Fruit fly (Drosophila melanogaster) whole organism, adult: ENCODE data around the gene Pdh.

ENCODE experiments used
- CG11617 ChIP-seq: fragments of 200-800 bp; sonication (Bioruptor generic); optimal IDR thresholded peaks from 2 replicates; lab custom pipeline; 2017; ENCODE audit warnings: mild to moderate bottlenecking, missing biosample characterization, missing genetic modification reagents, missing genetic modification characterization
- CG12768 ChIP-seq: fragments of 200-800 bp; sonication (Bioruptor generic); optimal IDR thresholded peaks from 2 replicates; lab custom pipeline; 2017; ENCODE audit warnings: missing biosample characterization, missing genetic modification characterization, mild to moderate bottlenecking, moderate library complexity, missing genetic modification reagents
- CG14711 ChIP-seq: fragments of 200-800 bp; sonication (Bioruptor generic); optimal IDR thresholded peaks from 2 replicates; lab custom pipeline; 2018; ENCODE audit warnings: missing biosample characterization, mild to moderate bottlenecking, missing genetic modification characterization, moderate library complexity
- CG1620 ChIP-seq: fragments of 200-800 bp; sonication (Bioruptor generic); optimal IDR thresholded peaks from 2 replicates; lab custom pipeline; 2016; ENCODE audit warnings: missing biosample characterization, missing genetic modification characterization
- CG33017 ChIP-seq: fragments of 200-800 bp; sonication (Bioruptor generic); optimal IDR thresholded peaks from 2 replicates; lab custom pipeline; 2018; ENCODE audit warnings: missing biosample characterization, mild to moderate bottlenecking, missing genetic modification characterization, moderate library complexity
- CG5204 ChIP-seq: fragments of 200-800 bp; sonication (Bioruptor generic); optimal IDR thresholded peaks from 2 replicates; lab custom pipeline; 2016; ENCODE audit warnings: missing biosample characterization, missing genetic modification characterization
- CG7045 ChIP-seq: fragments of 200-800 bp; sonication (Bioruptor generic); optimal IDR thresholded peaks from 2 replicates; lab custom pipeline; 2017; ENCODE audit warnings: missing biosample characterization, mild to moderate bottlenecking, missing genetic modification characterization
- CG7101 ChIP-seq: fragments of 200-800 bp; sonication (Bioruptor generic); optimal IDR thresholded peaks from 2 replicates; lab custom pipeline; 2018; ENCODE audit warnings: missing biosample characterization, mild to moderate bottlenecking, missing genetic modification characterization, moderate library complexity
- Clk ChIP-seq: fragments of 200-800 bp; sonication (Bioruptor generic); optimal IDR thresholded peaks from 2 replicates; lab custom pipeline; 2017; ENCODE audit warnings: missing biosample characterization, missing genetic modification characterization
- Crg-1 ChIP-seq: fragments of 200-800 bp; sonication (Bioruptor generic); optimal IDR thresholded peaks from 2 replicates; lab custom pipeline; 2016; ENCODE audit warnings: missing biosample characterization, missing genetic modification characterization
- Hr96 ChIP-seq: fragments of 200-800 bp; sonication (Bioruptor generic); optimal IDR thresholded peaks from 2 replicates; lab custom pipeline; 2016; ENCODE audit warnings: missing biosample characterization, missing genetic modification characterization
- Mnt ChIP-seq: fragments of 200-800 bp; sonication (Bioruptor generic); optimal IDR thresholded peaks from 2 replicates; lab custom pipeline; 2016; ENCODE audit warnings: missing biosample characterization, mild to moderate bottlenecking, missing genetic modification characterization
- bab1 ChIP-seq: fragments of 200-800 bp; sonication (Bioruptor generic); optimal IDR thresholded peaks from 3 replicates; lab custom pipeline; 2019; ENCODE audit warnings: missing biosample characterization, mild to moderate bottlenecking, missing genetic modification characterization, moderate library complexity
- cic ChIP-seq: fragments of 200-800 bp; sonication (Bioruptor generic); optimal IDR thresholded peaks from 2 replicates; lab custom pipeline; 2017; ENCODE audit warnings: missing biosample characterization, mild to moderate bottlenecking, missing genetic modification characterization, moderate library complexity
- cnc ChIP-seq, 2 experiments: fragments of >200 bp; optimal IDR thresholded peaks; 2 replicates each; lab custom pipeline; 2017
- kay ChIP-seq: fragments of 200-800 bp; sonication (Bioruptor generic); peaks from one replicate; lab custom pipeline; 2016; ENCODE audit warnings: missing biosample characterization, missing genetic modification characterization, borderline replicate concordance
- ovo ChIP-seq: fragments of 200-800 bp; sonication (Bioruptor generic); optimal IDR thresholded peaks from 2 replicates; lab custom pipeline; 2016; ENCODE audit warnings: missing biosample characterization, missing genetic modification characterization
- pad ChIP-seq: fragments of 200-800 bp; sonication (Bioruptor generic); optimal IDR thresholded peaks from 3 replicates; lab custom pipeline; 2017; ENCODE audit warnings: missing biosample characterization, missing genetic modification characterization, mild to moderate bottlenecking, moderate library complexity, missing genetic modification reagents
- tj ChIP-seq: fragments of 200-800 bp; sonication (Bioruptor generic); optimal IDR thresholded peaks from 3 replicates; lab custom pipeline; 2017; ENCODE audit warnings: missing biosample characterization, mild to moderate bottlenecking, missing genetic modification characterization, moderate library complexity
- toe ChIP-seq: fragments of 200-800 bp; sonication (Bioruptor generic); optimal IDR thresholded peaks from 2 replicates; lab custom pipeline; 2016; ENCODE audit warnings: missing biosample characterization, missing genetic modification characterization

Pdh gene

DNA sequence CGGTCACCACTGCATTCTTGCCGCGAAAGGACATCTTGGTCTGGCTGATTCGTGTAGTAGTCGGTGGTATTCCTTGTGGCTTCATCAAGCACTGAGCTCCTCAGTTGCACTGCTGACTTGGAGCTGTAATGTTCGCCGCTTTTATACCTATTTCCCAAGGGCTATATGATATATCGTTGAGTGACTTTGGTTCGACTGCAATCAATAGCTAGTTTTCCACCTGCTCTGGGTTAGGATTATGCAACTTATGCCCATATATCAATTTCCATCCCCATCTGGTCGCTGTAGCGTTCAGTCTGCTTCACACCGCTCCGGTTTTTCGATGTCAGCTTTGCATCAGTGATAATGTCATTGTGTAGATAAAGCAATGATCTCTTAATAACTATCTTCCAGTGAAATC is at the start of gene Pdh:
Gene Pdh (minus strand): TSS at position 101 of the 400 bp plus-strand sequence.
- TF ChIP-seq kay (GFP tag; lab: Kevin White, UChicago) (no peak), CG12768 (no peak), cnc (optimal IDR thresholded peaks at IDR 0.05; lab: Kevin White, UChicago) (no peak), cic (GFP tag; lab: Kevin White, UChicago) (no peak), tj (GFP tag; lab: Kevin White, UChicago) (no peak), CG11617 (GFP tag; lab: Kevin White, UChicago) (no peak), CG7045 (GFP tag; lab: Kevin White, UChicago) (no peak), CG33017 (tag; lab: Kevin White, UChicago) (no peak), toe (GFP tag; lab: Kevin White, UChicago) (no peak), bab1 (GFP tag; lab: Kevin White, UChicago) (no peak)

DNA sequence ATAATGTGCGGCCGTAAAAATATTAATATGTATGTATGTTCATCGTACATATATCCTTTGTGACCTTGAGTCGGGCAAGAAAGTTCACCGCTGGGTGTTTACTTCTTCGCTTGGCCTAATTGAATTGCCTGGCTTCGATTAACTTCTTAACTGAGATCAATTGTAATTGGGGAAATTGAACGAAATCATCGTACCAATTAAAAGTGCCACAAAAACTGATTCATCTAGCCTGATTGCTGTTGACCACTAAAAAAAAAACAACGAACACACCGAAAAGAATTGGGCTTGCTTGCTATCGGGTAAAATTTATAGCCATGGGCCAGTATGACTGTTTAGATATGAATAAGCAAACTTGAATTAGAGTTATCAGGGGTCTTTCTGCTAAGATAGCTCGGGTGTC is 48.2 kb upstream of the Pdh start:
- TF ChIP-seq Clk (GFP tag; lab: Kevin White, UChicago) (no peak), CG7045 (GFP tag; lab: Kevin White, UChicago) (no peak), ovo (no peak), CG1620 (GFP tag; lab: Kevin White, UChicago) (no peak), CG11617 (GFP tag; lab: Kevin White, UChicago) (no peak), CG14711 (tag; lab: Kevin White, UChicago) (no peak), CG33017 (tag; lab: Kevin White, UChicago) (no peak), tj (GFP tag; lab: Kevin White, UChicago) (no peak), kay (GFP tag; lab: Kevin White, UChicago) (no peak), toe (GFP tag; lab: Kevin White, UChicago) (no peak), CG7101 (tag; lab: Kevin White, UChicago) (no peak), CG12768 (no peak), Mnt (GFP tag; lab: Kevin White, UChicago) (no peak), Hr96 (GFP tag; lab: Kevin White, UChicago) (no peak), CG5204 (GFP tag; lab: Kevin White, UChicago) (no peak), pad (no peak), cic (GFP tag; lab: Kevin White, UChicago) (no peak), Crg-1 (GFP tag; lab: Kevin White, UChicago) (no peak), bab1 (GFP tag; lab: Kevin White, UChicago) (no peak)

dm6 chr3L:16400175-16400574 is 46.1 kb upstream of the Pdh start, which contains the start of gene CG44836:
Gene CG44836, minus strand, starts transcription at chr3L:16400275.
- TF ChIP-seq kay (GFP tag; lab: Kevin White, UChicago) (peak; percentile 20), toe (GFP tag; lab: Kevin White, UChicago) (no peak)

DNA sequence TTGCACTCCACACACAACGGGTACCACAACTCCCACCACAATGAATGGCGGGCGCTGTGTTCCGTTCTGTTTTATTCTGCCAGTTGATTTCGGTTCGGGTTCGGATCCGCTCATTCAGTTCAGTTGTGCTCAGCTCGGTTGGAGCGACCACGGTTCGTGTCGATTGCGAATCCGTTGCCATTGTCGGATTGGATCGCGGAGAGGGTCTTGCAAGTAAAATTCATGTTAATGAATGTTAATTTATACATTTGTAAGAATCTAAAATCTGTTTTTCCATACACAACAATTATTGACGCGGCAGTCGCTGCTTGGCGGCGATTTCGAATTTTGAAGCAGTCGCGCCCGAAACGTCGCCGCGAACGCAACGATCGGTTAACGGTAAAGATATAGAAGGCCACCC is 40.4 kb upstream of the Pdh start, which contains the start of gene Gagr:
Gene Gagr (plus strand): TSS at position 81 of the 400 bp plus-strand sequence.
- TF ChIP-seq CG7045 (GFP tag; lab: Kevin White, UChicago), result no peak
- no peak for TF ChIP-seq tj (GFP tag; lab: Kevin White, UChicago)
- no peak for TF ChIP-seq CG33017 (tag; lab: Kevin White, UChicago)
- no peak for TF ChIP-seq Crg-1 (GFP tag; lab: Kevin White, UChicago)
- TF ChIP-seq CG11617 (GFP tag; lab: Kevin White, UChicago), result no peak
- TF ChIP-seq kay (GFP tag; lab: Kevin White, UChicago), result no peak
- no peak for TF ChIP-seq ovo
- no peak for TF ChIP-seq pad

DNA sequence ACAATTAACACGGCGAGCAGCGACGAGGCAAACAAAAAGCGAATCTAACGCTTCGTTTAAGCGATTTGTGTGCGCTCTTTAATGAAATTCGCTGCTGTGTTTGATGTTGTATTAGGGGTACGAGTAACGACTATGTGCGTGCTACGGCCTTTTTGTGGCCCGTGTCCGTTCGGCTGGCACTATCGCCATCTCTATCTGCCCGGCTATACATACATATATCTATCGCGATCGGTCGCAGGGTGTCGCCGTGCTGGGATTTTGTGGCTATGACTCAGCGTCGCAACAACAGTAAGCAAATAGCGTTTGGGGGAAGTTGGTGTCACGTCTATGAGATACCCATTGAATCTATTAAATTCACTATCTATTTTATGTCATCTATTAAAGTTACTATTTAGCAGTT is 39.6 kb upstream of the Pdh start:
- TF ChIP-seq CG7045 (GFP tag; lab: Kevin White, UChicago) (no peak), cnc (optimal IDR thresholded peaks at IDR 0.05; lab: Kevin White, UChicago) (no peak), ovo (no peak), Hr96 (GFP tag; lab: Kevin White, UChicago) (no peak), tj (GFP tag; lab: Kevin White, UChicago) (no peak), kay (GFP tag; lab: Kevin White, UChicago) (peak; percentile 53), bab1 (GFP tag; lab: Kevin White, UChicago) (no peak)

- TF ChIP-seq kay (GFP tag; lab: Kevin White, UChicago) (no peak), CG5204 (GFP tag; lab: Kevin White, UChicago) (no peak), ovo (no peak), cnc (optimal IDR thresholded peaks at IDR 0.05; lab: Kevin White, UChicago) (no peak), CG33017 (tag; lab: Kevin White, UChicago) (no peak), Hr96 (GFP tag; lab: Kevin White, UChicago) (no peak), cic (GFP tag; lab: Kevin White, UChicago) (no peak), Crg-1 (GFP tag; lab: Kevin White, UChicago) (no peak)
These were observed 38.8 kb upstream of the Pdh start for dm6 chr3L:16392874-16393273.

DNA sequence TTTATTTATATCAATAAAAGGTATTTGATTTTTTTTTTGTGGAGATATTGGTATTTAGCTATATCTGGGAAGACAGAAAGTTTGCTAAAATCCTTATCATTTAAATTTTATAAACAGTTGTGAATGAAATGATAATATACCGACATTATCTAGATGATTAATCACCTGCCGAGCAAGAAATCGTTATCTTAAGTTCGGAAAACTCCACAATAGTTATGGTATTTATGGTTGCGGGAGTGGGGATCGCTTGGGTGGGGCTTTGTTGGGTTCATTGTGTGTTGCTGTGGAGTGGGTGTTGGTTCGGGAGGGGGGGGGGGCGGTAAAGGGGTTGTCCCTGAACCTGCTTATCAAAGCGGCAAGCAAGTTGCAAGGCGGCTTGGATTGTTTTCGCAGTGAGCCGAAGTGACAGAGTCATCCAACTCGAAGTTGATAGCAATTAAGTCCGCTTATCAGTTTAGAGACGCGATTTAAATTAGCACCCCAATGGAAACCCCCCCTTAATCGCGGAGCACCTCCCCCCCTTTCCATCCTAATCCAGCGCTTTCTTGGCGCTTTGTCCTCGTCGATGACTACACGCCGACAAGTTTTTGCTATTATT is 38.2 kb upstream of the Pdh start:
- TF ChIP-seq CG1620 (GFP tag; lab: Kevin White, UChicago) (no peak), ovo (no peak), Mnt (GFP tag; lab: Kevin White, UChicago) (no peak), CG12768 (no peak), kay (GFP tag; lab: Kevin White, UChicago) (no peak), Hr96 (GFP tag; lab: Kevin White, UChicago) (no peak), CG11617 (GFP tag; lab: Kevin White, UChicago) (no peak), toe (GFP tag; lab: Kevin White, UChicago) (no peak), Crg-1 (GFP tag; lab: Kevin White, UChicago) (no peak), CG14711 (tag; lab: Kevin White, UChicago) (no peak), tj (GFP tag; lab: Kevin White, UChicago) (no peak), CG5204 (GFP tag; lab: Kevin White, UChicago) (no peak), CG7045 (GFP tag; lab: Kevin White, UChicago) (no peak), bab1 (GFP tag; lab: Kevin White, UChicago) (no peak), CG33017 (tag; lab: Kevin White, UChicago) (no peak), CG7101 (tag; lab: Kevin White, UChicago) (no peak)
